Worm (Caenorhabditis elegans) whole organism, L4 larva: ENCODE measurements around the gene Y41C4A.32.

ENCODE experiments used
- F10B5.3 ChIP-seq: sonication (generic microtip); optimal IDR thresholded peaks from 2 replicates; lab custom pipeline; 2016; ENCODE audit warnings: mild to moderate bottlenecking, missing genetic modification characterization, missing compliant biosample characterization
- F37D6.2 ChIP-seq: sonication (generic microtip); optimal IDR thresholded peaks from 2 replicates; lab custom pipeline; 2016; ENCODE audit warnings: mild to moderate bottlenecking, missing genetic modification characterization, missing compliant biosample characterization
- ZK337.2 ChIP-seq: fragments of 200-800 bp; sonication (Bioruptor generic); IDR thresholded peaks from 2 replicates; pipeline ENCODE4 v1.3.6; 2022; ENCODE audit warnings: missing genetic modification reagents, missing genetic modification characterization, missing compliant biosample characterization
- aha-1 ChIP-seq: fragments of 150-350 bp; peaks from one replicate; lab custom pipeline; 2014; ENCODE audit warnings: missing biosample characterization, missing genetic modification characterization
- ceh-44 ChIP-seq: fragments of 200-800 bp; sonication (Bioruptor generic); IDR thresholded peaks from 2 replicates; pipeline ENCODE4 v1.3.6; 2022; ENCODE audit warnings: missing genetic modification reagents, missing genetic modification characterization, missing compliant biosample characterization
- ceh-82 ChIP-seq: sonication (generic microtip); optimal IDR thresholded peaks from 2 replicates; lab custom pipeline; 2017; ENCODE audit warnings: missing biosample characterization, missing genetic modification characterization
- daf-16 ChIP-seq, 3 experiments: sonication (generic microtip); optimal IDR thresholded peaks; 2 replicates each; lab custom pipeline; 2016 to 2017; ENCODE audit warnings: missing genetic modification characterization in 3 of 3, missing genetic modification reagents in 3 of 3, mild to moderate bottlenecking in 2 of 3, missing compliant biosample characterization in 2 of 3, missing biosample characterization in 1 of 3, moderate library complexity in 1 of 3
- dmd-6 ChIP-seq: fragments of 200-800 bp; sonication (Bioruptor generic); IDR thresholded peaks from 2 replicates; pipeline ENCODE4 v1.3.6; 2022; ENCODE audit warnings: missing genetic modification reagents, missing genetic modification characterization, missing compliant biosample characterization
- dpl-1 ChIP-seq: fragments of 150-350 bp; optimal IDR thresholded peaks from 2 replicates; lab custom pipeline; 2014; ENCODE audit warnings: missing biosample characterization, missing genetic modification reagents, missing genetic modification characterization
- duxl-1 ChIP-seq: sonication (generic microtip); optimal IDR thresholded peaks from 2 replicates; lab custom pipeline; 2016; ENCODE audit warnings: mild to moderate bottlenecking, missing genetic modification characterization, moderate library complexity, missing compliant biosample characterization; ENCODE audit not compliant: poor library complexity
- hlh-30 ChIP-seq: sonication (generic microtip); optimal IDR thresholded peaks from 2 replicates; lab custom pipeline; 2017; ENCODE audit warnings: antibody characterized with exemption, mild to moderate bottlenecking, missing genetic modification characterization, missing compliant biosample characterization; ENCODE audit not compliant: insufficient read depth
- hmg-1.1 ChIP-seq: fragments of 200-800 bp; sonication (Bioruptor generic); IDR thresholded peaks from 2 replicates; pipeline ENCODE4 v1.3.6; 2022; ENCODE audit warnings: missing genetic modification reagents, missing genetic modification characterization, missing compliant biosample characterization
- jun-1 ChIP-seq: fragments of 150-350 bp; optimal IDR thresholded peaks from 2 replicates; lab custom pipeline; 2014; ENCODE audit warnings: missing biosample characterization, missing genetic modification reagents, missing genetic modification characterization
- lir-3 ChIP-seq: sonication (generic microtip); optimal IDR thresholded peaks from 2 replicates; lab custom pipeline; 2016; ENCODE audit warnings: mild to moderate bottlenecking, missing genetic modification characterization, missing compliant biosample characterization
- nhr-102 ChIP-seq: sonication (generic microtip); optimal IDR thresholded peaks from 2 replicates; lab custom pipeline; 2016; ENCODE audit warnings: mild to moderate bottlenecking, missing genetic modification characterization, moderate library complexity, missing compliant biosample characterization
- nhr-25 ChIP-seq: sonication (generic microtip); optimal IDR thresholded peaks from 2 replicates; lab custom pipeline; 2017; ENCODE audit warnings: missing genetic modification characterization, mild to moderate bottlenecking, missing compliant biosample characterization, antibody characterized with exemption, moderate library complexity, borderline replicate concordance; ENCODE audit not compliant: insufficient read depth
- nhr-28 ChIP-seq: fragments of 150-350 bp; optimal IDR thresholded peaks from 2 replicates; lab custom pipeline; 2014; ENCODE audit warnings: missing biosample characterization, missing genetic modification characterization
- nhr-48 ChIP-seq: sonication (generic microtip); optimal IDR thresholded peaks from 2 replicates; lab custom pipeline; 2016; ENCODE audit warnings: mild to moderate bottlenecking, missing genetic modification characterization, missing compliant biosample characterization
- pha-4 ChIP-seq, 2 experiments: fragments of 150-350 bp in 1 of 2; fragments of 200-800 bp in 1 of 2; sonication (Bioruptor generic) in 1 of 2; IDR thresholded peaks in 1 of 2; optimal IDR thresholded peaks in 1 of 2; 2 replicates each; pipeline versions ENCODE4 v1.3.6 to Lab custom; 2014 to 2022; ENCODE audit warnings: missing genetic modification characterization in 2 of 2, missing genetic modification reagents in 2 of 2, missing biosample characterization in 1 of 2, missing compliant biosample characterization in 1 of 2
- set-16 ChIP-seq: fragments of 200-800 bp; sonication (Bioruptor generic); IDR thresholded peaks from 2 replicates; pipeline ENCODE4 v1.3.6; 2022; ENCODE audit warnings: missing genetic modification reagents, missing genetic modification characterization, missing compliant biosample characterization
- tra-1 ChIP-seq: fragments of 200-800 bp; sonication (Bioruptor generic); IDR thresholded peaks from 2 replicates; pipeline ENCODE4 v1.3.6; 2022; ENCODE audit warnings: missing genetic modification reagents, missing genetic modification characterization, missing compliant biosample characterization
- unc-39 ChIP-seq: sonication (generic microtip); optimal IDR thresholded peaks from 2 replicates; lab custom pipeline; 2017; ENCODE audit warnings: missing biosample characterization, missing genetic modification characterization
- unc-62 ChIP-seq, 3 experiments: fragments of 150-350 bp in 1 of 3; sonication (generic microtip); optimal IDR thresholded peaks in 2 of 3; peaks in 1 of 3; 1 replicate in 1 of 3; 2 replicates in 2 of 3; lab custom pipeline; 2014 to 2017; ENCODE audit warnings: missing biosample characterization in 3 of 3, missing genetic modification characterization in 3 of 3, missing genetic modification reagents in 3 of 3, missing genotype in 1 of 3

Y41C4A.32 gene

DNA sequence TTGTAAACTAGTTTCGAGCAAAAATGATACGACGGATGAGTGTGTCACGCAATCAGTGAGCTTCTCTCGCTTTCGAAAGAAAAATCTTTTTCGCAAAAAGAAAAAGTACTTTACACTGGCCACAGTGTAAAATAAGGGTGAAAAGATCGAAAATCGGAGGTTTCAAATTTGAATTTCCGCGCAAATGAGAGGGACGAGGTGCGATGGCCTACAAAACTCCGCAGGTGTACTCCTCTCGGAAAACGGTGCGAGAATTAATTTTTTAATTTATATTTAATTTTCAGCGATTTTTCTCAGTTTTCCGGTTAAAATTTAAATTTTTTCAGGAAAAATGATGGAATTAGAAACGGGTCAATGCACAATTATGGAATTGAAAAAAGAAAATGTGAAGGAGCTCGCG, 25.2 kb downstream of the Y41C4A.32 start, which contains the start of gene mrt-2 (continued):
- TF ChIP-seq nhr-28 (tag; lab: Kevin White, UChicago) = peak; percentile 24
- peak; percentile 90 for TF ChIP-seq ZK337.2 (GFP tag; lab: Robert Waterston, UW)
- TF ChIP-seq daf-16 (GFP tag; optimal IDR thresholded peaks at IDR 0.05; lab: Kevin White, UChicago) = no peak
- peak; percentile 47 for TF ChIP-seq daf-16 (tag; optimal IDR thresholded peaks at IDR 0.05; lab: Kevin White, UChicago)
- peak; percentile 97 for TF ChIP-seq dpl-1 (GFP tag; lab: Kevin White, UChicago)
- TF ChIP-seq hmg-1.1 = no peak
- peak; percentile 14 for TF ChIP-seq F37D6.2 (tag; lab: Kevin White, UChicago)
- 0 out of 2 replicates have a peak, but pooled peaks have one; percentile 2 for TF ChIP-seq ceh-44
- no peak for TF ChIP-seq jun-1 (tag; lab: Kevin White, UChicago)
- no peak for TF ChIP-seq ceh-82 (tag; lab: Kevin White, UChicago)
- TF ChIP-seq F10B5.3 = no peak
- TF ChIP-seq dmd-6 (GFP tag; lab: Robert Waterston, UW) = peak; percentile 46
- 0 out of 2 replicates have a peak, but pooled peaks have one; percentile 60 for TF ChIP-seq pha-4 (GFP tag; IDR thresholded peaks at IDR 0.05; lab: Robert Waterston, UW)
- peak; percentile 16 for TF ChIP-seq pha-4 (tag; optimal IDR thresholded peaks at IDR 0.05; lab: Kevin White, UChicago)
- TF ChIP-seq duxl-1 (tag; lab: Kevin White, UChicago) = peak; percentile 47
- peak; percentile 44 for TF ChIP-seq hlh-30 (tag; lab: Kevin White, UChicago)

DNA sequence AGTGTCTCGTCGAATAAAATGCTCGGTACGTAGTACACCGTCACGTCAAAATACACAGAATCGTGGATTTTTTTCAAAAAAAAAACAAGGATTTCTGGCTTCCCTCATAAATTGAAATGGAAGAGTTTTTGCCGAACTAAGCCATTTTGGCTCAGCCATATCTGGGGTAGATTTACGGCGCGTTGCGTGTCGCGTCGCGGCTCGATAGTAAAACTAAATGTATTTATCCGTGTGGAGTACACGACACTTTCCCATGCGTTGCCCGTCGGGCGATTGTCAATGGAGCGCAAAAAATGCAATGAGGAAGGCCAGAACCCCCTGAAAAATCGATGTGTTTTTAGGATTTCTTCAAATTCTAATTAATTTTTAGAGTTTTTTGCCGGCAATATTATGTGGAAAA, 28.7 kb downstream of the Y41C4A.32 start:
- TF ChIP-seq daf-16 (GFP tag; optimal IDR thresholded peaks at IDR 0.05; lab: Kevin White, UChicago) = no peak
- no peak for TF ChIP-seq daf-16 (tag; optimal IDR thresholded peaks at IDR 0.05; lab: Kevin White, UChicago)
- TF ChIP-seq nhr-102 (tag; lab: Kevin White, UChicago) = no peak
- TF ChIP-seq aha-1 (tag; lab: Kevin White, UChicago) = peak; percentile 46
- TF ChIP-seq dmd-6 (GFP tag; lab: Robert Waterston, UW) = no peak
- no peak for TF ChIP-seq nhr-25 (tag; lab: Kevin White, UChicago)
- peak in 1 of 2 experiments; percentile 92 for TF ChIP-seq unc-62 (GFP tag; optimal IDR thresholded peaks at IDR 0.05 in 1 of 2; lab: Kevin White, UChicago)
- no peak for TF ChIP-seq unc-62 (tag; optimal IDR thresholded peaks at IDR 0.05; lab: Kevin White, UChicago)

DNA sequence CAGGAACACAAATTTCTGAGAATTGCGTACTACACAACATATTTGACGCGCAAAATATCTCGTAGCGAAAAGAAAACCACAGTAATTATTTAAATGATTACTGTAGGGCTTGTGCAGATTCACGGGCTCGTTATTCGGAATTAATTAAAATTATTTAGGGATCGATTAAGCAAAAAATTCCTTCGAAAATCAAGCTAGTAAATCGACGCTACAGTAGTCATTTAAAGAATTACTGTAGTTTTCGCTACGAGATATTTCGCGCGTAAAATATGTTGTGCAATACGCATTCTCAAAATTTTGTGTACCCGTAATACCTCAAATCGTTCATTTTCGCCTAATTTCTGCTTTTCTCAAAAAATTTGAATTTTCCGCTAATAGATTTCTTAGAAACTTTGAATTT, 29.3 kb downstream of the Y41C4A.32 start:
- TF ChIP-seq unc-39 = no peak
- peak in 1 of 2 experiments; percentile 30 for TF ChIP-seq unc-62 (GFP tag; optimal IDR thresholded peaks at IDR 0.05 in 1 of 2; lab: Kevin White, UChicago)
- TF ChIP-seq unc-62 (tag; optimal IDR thresholded peaks at IDR 0.05; lab: Kevin White, UChicago) = no peak
- no peak for TF ChIP-seq lir-3 (tag; lab: Kevin White, UChicago)

DNA sequence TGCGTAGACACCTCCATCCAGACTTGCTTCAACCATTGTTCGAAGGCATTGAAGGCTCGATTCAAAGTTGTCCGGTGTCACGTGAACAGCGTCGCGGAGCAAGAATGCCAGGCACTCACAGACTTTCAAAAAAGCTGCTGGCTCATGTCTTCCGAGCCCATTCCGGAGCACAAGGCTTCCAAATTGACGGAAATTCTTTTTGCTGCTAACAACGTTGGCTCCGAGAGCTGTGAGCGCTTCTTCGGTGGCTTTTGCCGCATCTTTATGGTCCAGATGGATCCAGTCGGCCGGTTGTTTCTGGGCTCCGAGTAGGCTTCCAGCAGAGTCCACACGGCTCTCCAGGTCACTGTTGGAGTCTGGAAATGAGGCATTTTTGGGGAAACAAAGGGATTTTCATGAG, 36.4 kb downstream of the Y41C4A.32 start:
- no peak for TF ChIP-seq nhr-48 (tag; lab: Kevin White, UChicago)
- peak in 1 of 2 experiments; percentile 17 for TF ChIP-seq unc-62 (GFP tag; optimal IDR thresholded peaks at IDR 0.05 in 1 of 2; lab: Kevin White, UChicago)
- no peak for TF ChIP-seq unc-62 (tag; optimal IDR thresholded peaks at IDR 0.05; lab: Kevin White, UChicago)
- TF ChIP-seq set-16 (GFP tag; lab: Robert Waterston, UW) = peak; percentile 52

DNA sequence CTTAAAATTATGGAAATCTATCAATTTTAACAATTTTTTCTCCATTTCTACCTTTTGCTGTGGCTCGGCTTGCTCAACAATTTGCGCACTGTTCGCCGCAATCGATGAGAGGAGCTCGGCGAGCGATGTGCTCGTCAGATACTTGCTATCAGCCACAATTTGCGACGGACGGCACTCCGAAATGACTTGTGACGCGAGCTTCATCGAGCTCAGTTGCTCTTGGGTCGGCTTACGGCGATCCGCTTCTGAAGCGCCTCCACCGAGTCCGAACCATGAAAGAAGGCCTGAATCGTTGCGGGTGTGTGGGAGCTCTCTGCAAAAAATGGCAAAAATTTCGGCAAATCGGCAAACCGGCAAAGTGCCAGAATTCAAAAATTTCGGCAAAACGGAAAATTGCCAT, 39.1 kb downstream of the Y41C4A.32 start:
- no peak for TF ChIP-seq tra-1 (GFP tag; lab: Robert Waterston, UW)
- peak; percentile 75 for TF ChIP-seq set-16 (GFP tag; lab: Robert Waterston, UW)
